Fruit fly (Drosophila melanogaster) whole organism, embryonic: ENCODE results near the gene CG8851.

Source experiments
- CG8281 ChIP-seq: fragments of 200-800 bp; sonication (Bioruptor generic); optimal IDR thresholded peaks from 2 replicates; lab custom pipeline; 2018; ENCODE audit warnings: missing biosample characterization, mild to moderate bottlenecking, missing genetic modification characterization, moderate library complexity
- Doc3 ChIP-seq: fragments of 200-800 bp; sonication (Bioruptor generic); IDR thresholded peaks from 3 replicates; pipeline ENCODE4 v1.3.6; 2022; ENCODE audit warnings: missing biosample characterization, missing genetic modification characterization; ENCODE audit not compliant: partially characterized antibody
- scrt ChIP-seq: fragments of 200-800 bp; sonication (Bioruptor generic); optimal IDR thresholded peaks from 2 replicates; lab custom pipeline; 2018; ENCODE audit warnings: missing biosample characterization, mild to moderate bottlenecking, missing genetic modification characterization, moderate library complexity

- TF ChIP-seq scrt (no peak), Doc3 (GFP tag; lab: Robert Waterston, UW) (no peak), CG8281 (no peak)
Observed at dm6 chr2L:3569892-3570291, 50.4 kb downstream of the CG8851 start.
